ENCODE assay signal across 4 worm cellular contexts in the genomic region with DNA sequence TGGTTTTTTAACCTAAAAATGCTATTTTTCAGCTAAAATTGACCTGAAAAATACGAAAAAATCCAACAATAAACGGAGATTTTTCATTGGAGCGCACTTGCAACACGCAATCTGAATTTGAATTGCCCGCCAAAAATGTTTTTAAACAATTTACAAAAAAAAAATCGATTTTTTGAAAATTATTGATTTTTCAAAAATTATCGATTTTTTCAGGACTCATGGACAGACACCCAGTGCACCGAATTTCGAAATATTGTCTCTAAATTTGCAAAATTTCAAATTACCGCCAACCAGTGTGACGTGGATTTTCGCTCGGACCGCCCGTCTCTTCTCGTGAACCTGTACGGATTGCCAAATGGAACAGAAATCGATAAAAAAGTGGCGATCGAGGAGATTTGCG.
TF ChIP-seq lines count a peak whose summit lies in the region.

No protein-coding gene starts in this region.

TF ChIP-seq in whole organism, L3 larva, 47 proteins besides CTCF, POLR2A, EP300 and RAD21:
- TF ChIP-seq ceh-28 (tag; optimal IDR thresholded peaks at IDR 0.05; lab: Kevin White, UChicago), result peak; percentile 86
- TF ChIP-seq nhr-28 (tag; optimal IDR thresholded peaks at IDR 0.05; lab: Kevin White, UChicago), result no peak

TF ChIP-seq in whole organism, L4 larva, 104 proteins besides CTCF, POLR2A, EP300 and RAD21:
- no peak for TF ChIP-seq snpc-1.2 (GFP tag; IDR thresholded peaks at IDR 0.05; lab: Robert Waterston, UW)
- TF ChIP-seq ceh-28 (tag; optimal IDR thresholded peaks at IDR 0.05; lab: Kevin White, UChicago), result peak; percentile 84

TF ChIP-seq in whole organism, late embryonic, 69 proteins besides CTCF, POLR2A, EP300 and RAD21:
- TF ChIP-seq ets-4 (tag; optimal IDR thresholded peaks at IDR 0.05; lab: Kevin White, UChicago), result no peak
- no peak for TF ChIP-seq ceh-24 (tag; optimal IDR thresholded peaks at IDR 0.05; lab: Kevin White, UChicago)
- TF ChIP-seq ceh-2 (tag; optimal IDR thresholded peaks at IDR 0.05; lab: Kevin White, UChicago), result no peak
- TF ChIP-seq ceh-45 (GFP tag; IDR thresholded peaks at IDR 0.05; lab: Robert Waterston, UW), result no peak
- TF ChIP-seq ceh-34 (tag; optimal IDR thresholded peaks at IDR 0.05; lab: Kevin White, UChicago), result no peak
- no peak for TF ChIP-seq pqm-1 (tag; optimal IDR thresholded peaks at IDR 0.05; lab: Kevin White, UChicago)
- peak; percentile 47 for TF ChIP-seq ceh-48 (tag; optimal IDR thresholded peaks at IDR 0.05; lab: Kevin White, UChicago)
- no peak for TF ChIP-seq eyg-1 (tag; optimal IDR thresholded peaks at IDR 0.05; lab: Kevin White, UChicago)

TF ChIP-seq in whole organism, midembryonic, 9 proteins besides CTCF, POLR2A, EP300 and RAD21:
- TF ChIP-seq T22C8.4 (GFP tag; IDR thresholded peaks at IDR 0.05; lab: Robert Waterston, UW) (peak; percentile 83), tab-1 (GFP tag; IDR thresholded peaks at IDR 0.05; lab: Robert Waterston, UW) (no peak)
